Fruit fly (Drosophila melanogaster) whole organism, embryonic: ENCODE measurements around the gene CG46465.

Experiments used
- Atf3 ChIP-seq: fragments of 200-800 bp; sonication (Bioruptor generic); optimal IDR thresholded peaks from 3 replicates; lab custom pipeline; 2016; ENCODE audit warnings: missing biosample characterization, missing genetic modification characterization
- CG11085 ChIP-seq: fragments of 200-800 bp; sonication (Bioruptor generic); IDR thresholded peaks from 2 replicates; pipeline ENCODE4 v1.3.6; 2022; ENCODE audit warnings: missing biosample characterization, missing genetic modification characterization
- CG11093 ChIP-seq: fragments of 200-800 bp; sonication (Bioruptor generic); IDR thresholded peaks from 3 replicates; pipeline ENCODE4 v1.3.6; 2022; ENCODE audit warnings: missing biosample characterization, missing genetic modification characterization
- CG1233 ChIP-seq: fragments of 200-800 bp; sonication (Bioruptor generic); optimal IDR thresholded peaks from 4 replicates; lab custom pipeline; 2018; ENCODE audit warnings: missing biosample characterization, mild to moderate bottlenecking, missing genetic modification characterization
- CG13624 ChIP-seq: fragments of 200-800 bp; sonication (Bioruptor generic); optimal IDR thresholded peaks from 2 replicates; lab custom pipeline; 2016; ENCODE audit warnings: missing biosample characterization, missing genetic modification characterization
- CG15479 ChIP-seq: fragments of 200-800 bp; sonication (Bioruptor generic); optimal IDR thresholded peaks from 3 replicates; lab custom pipeline; 2019; ENCODE audit warnings: missing biosample characterization, mild to moderate bottlenecking, missing genetic modification characterization, moderate library complexity
- CG15696 ChIP-seq: fragments of 200-800 bp; sonication (Bioruptor generic); optimal IDR thresholded peaks from 2 replicates; lab custom pipeline; 2019; ENCODE audit warnings: missing biosample characterization, mild to moderate bottlenecking, missing genetic modification characterization, moderate library complexity
- CG17802 ChIP-seq: fragments of 200-800 bp; sonication (Bioruptor generic); optimal IDR thresholded peaks from 2 replicates; lab custom pipeline; 2018; ENCODE audit warnings: missing biosample characterization, mild to moderate bottlenecking, missing genetic modification characterization, moderate library complexity
- CG1792 ChIP-seq: fragments of 200-800 bp; sonication (Bioruptor generic); optimal IDR thresholded peaks from 2 replicates; lab custom pipeline; 2016; ENCODE audit warnings: missing biosample characterization, missing genetic modification characterization
- CG1832 ChIP-seq: fragments of 200-800 bp; sonication (Bioruptor generic); optimal IDR thresholded peaks from 2 replicates; lab custom pipeline; 2017; ENCODE audit warnings: missing biosample characterization, mild to moderate bottlenecking, missing genetic modification characterization, inconsistent platforms
- CG2202 ChIP-seq: fragments of 200-800 bp; sonication (Bioruptor generic); optimal IDR thresholded peaks from 2 replicates; lab custom pipeline; 2018; ENCODE audit warnings: missing biosample characterization, mild to moderate bottlenecking, missing genetic modification characterization
- CG2889 ChIP-seq: fragments of 200-800 bp; sonication (Bioruptor generic); IDR thresholded peaks from 3 replicates; pipeline ENCODE4 v1.3.6; 2022; ENCODE audit warnings: missing biosample characterization, missing genetic modification characterization
- CG34224 ChIP-seq: fragments of 200-800 bp; sonication (Bioruptor generic); IDR thresholded peaks from 3 replicates; pipeline ENCODE4 v1.3.6; 2022; ENCODE audit warnings: missing biosample characterization, missing genetic modification characterization; ENCODE audit not compliant: partially characterized antibody
- CG4282 ChIP-seq: fragments of 200-800 bp; sonication (Bioruptor generic); optimal IDR thresholded peaks from 2 replicates; lab custom pipeline; 2016; ENCODE audit warnings: missing biosample characterization, missing genetic modification characterization
- CG6854 ChIP-seq: fragments of 200-800 bp; sonication (Bioruptor generic); optimal IDR thresholded peaks from 3 replicates; lab custom pipeline; 2017; ENCODE audit warnings: missing biosample characterization, mild to moderate bottlenecking, missing genetic modification characterization
- CG7963 ChIP-seq: fragments of 200-800 bp; sonication (Bioruptor generic); IDR thresholded peaks from 3 replicates; pipeline ENCODE4 v1.3.6; 2022; ENCODE audit warnings: missing biosample characterization, missing genetic modification characterization; ENCODE audit not compliant: partially characterized antibody
- CHES-1-like ChIP-seq: fragments of 200-800 bp; sonication (Bioruptor generic); optimal IDR thresholded peaks from 2 replicates; lab custom pipeline; 2016; ENCODE audit warnings: missing biosample characterization, missing genetic modification characterization
- Chrac-16 ChIP-seq: fragments of 200-800 bp; sonication (Bioruptor generic); optimal IDR thresholded peaks from 3 replicates; lab custom pipeline; 2016; ENCODE audit warnings: missing biosample characterization, missing genetic modification characterization
- D19A ChIP-seq: fragments of 200-800 bp; optimal IDR thresholded peaks from 3 replicates; lab custom pipeline; 2019; ENCODE audit warnings: missing biosample characterization, mild to moderate bottlenecking, missing genetic modification characterization, moderate library complexity
- Dbx ChIP-seq: fragments of 200-800 bp; sonication (Bioruptor generic); IDR thresholded peaks from 3 replicates; pipeline ENCODE4 v1.3.6; 2022; ENCODE audit warnings: missing biosample characterization, missing genetic modification characterization
- Dfd ChIP-seq, 2 experiments: fragments of >200 bp; optimal IDR thresholded peaks; 2 replicates each; lab custom pipeline; 2017; ENCODE audit warnings: missing biosample characterization in 2 of 2, missing genetic modification characterization in 2 of 2
- GATAe ChIP-seq: fragments of 200-800 bp; sonication (Bioruptor generic); conservative IDR thresholded peaks from 2 replicates; pipeline ENCODE4 v1.3.6; 2022; ENCODE audit warnings: missing biosample characterization, missing genetic modification characterization
- Gug ChIP-seq: fragments of 200-800 bp; sonication (Bioruptor generic); IDR thresholded peaks from 4 replicates; pipeline ENCODE4 v1.3.6; 2022; ENCODE audit warnings: missing biosample characterization, missing genetic modification characterization
- HLH4C ChIP-seq: fragments of 200-800 bp; sonication (Bioruptor generic); IDR thresholded peaks from 3 replicates; pipeline ENCODE4 v1.3.6; 2022; ENCODE audit warnings: missing biosample characterization, missing genetic modification characterization; ENCODE audit not compliant: partially characterized antibody
- MBD-R2 ChIP-seq: fragments of 200-800 bp; sonication (Bioruptor generic); IDR thresholded peaks from 2 replicates; pipeline ENCODE4 v1.3.6; 2022; ENCODE audit warnings: missing biosample characterization, missing genetic modification characterization
- Mrtf ChIP-seq: fragments of 200-800 bp; sonication (Bioruptor generic); IDR thresholded peaks from 3 replicates; pipeline ENCODE4 v1.3.6; 2022; ENCODE audit warnings: missing biosample characterization, missing genetic modification characterization
- Nf-YB ChIP-seq: fragments of 200-800 bp; sonication (Bioruptor generic); optimal IDR thresholded peaks from 3 replicates; lab custom pipeline; 2019; ENCODE audit warnings: missing biosample characterization, mild to moderate bottlenecking, missing genetic modification characterization, moderate library complexity
- Oaz ChIP-seq: fragments of 200-800 bp; sonication (Bioruptor generic); IDR thresholded peaks from 2 replicates; pipeline ENCODE4 v1.3.6; 2022; ENCODE audit warnings: missing biosample characterization, missing genetic modification characterization
- Rfx ChIP-seq: fragments of 200-800 bp; sonication (Bioruptor generic); IDR thresholded peaks from 2 replicates; pipeline ENCODE4 v1.3.6; 2022; ENCODE audit warnings: missing biosample characterization, missing genetic modification characterization
- YL-1 ChIP-seq: fragments of 200-800 bp; sonication (Bioruptor generic); optimal IDR thresholded peaks from 3 replicates; lab custom pipeline; 2017; ENCODE audit warnings: missing biosample characterization, mild to moderate bottlenecking, missing genetic modification characterization
- bigmax ChIP-seq: fragments of 200-800 bp; sonication (Bioruptor generic); optimal IDR thresholded peaks from 2 replicates; lab custom pipeline; 2018; ENCODE audit warnings: missing biosample characterization, mild to moderate bottlenecking, missing genetic modification characterization
- caup ChIP-seq: fragments of 200-800 bp; sonication (Bioruptor generic); optimal IDR thresholded peaks from 3 replicates; lab custom pipeline; 2017; ENCODE audit warnings: missing biosample characterization, mild to moderate bottlenecking, missing genetic modification characterization, moderate library complexity; ENCODE audit not compliant: severe bottlenecking
- corto ChIP-seq: fragments of 200-800 bp; sonication (Bioruptor generic); optimal IDR thresholded peaks from 2 replicates; lab custom pipeline; 2016; ENCODE audit warnings: missing biosample characterization, mild to moderate bottlenecking, missing genetic modification characterization, moderate library complexity
- emc ChIP-seq: fragments of 200-800 bp; sonication (Bioruptor generic); optimal IDR thresholded peaks from 2 replicates; lab custom pipeline; 2016; ENCODE audit warnings: missing biosample characterization, missing genetic modification characterization
- fd3F ChIP-seq: fragments of 200-800 bp; sonication (Bioruptor generic); optimal IDR thresholded peaks from 2 replicates; lab custom pipeline; 2018; ENCODE audit warnings: missing biosample characterization, mild to moderate bottlenecking, missing genetic modification characterization, moderate library complexity
- gcm2 ChIP-seq: fragments of 200-800 bp; sonication (Bioruptor generic); optimal IDR thresholded peaks from 2 replicates; lab custom pipeline; 2016; ENCODE audit warnings: missing biosample characterization, missing genetic modification characterization
- gsb-n ChIP-seq: fragments of 200-800 bp; sonication (Bioruptor generic); optimal IDR thresholded peaks from 3 replicates; lab custom pipeline; 2018; ENCODE audit warnings: missing biosample characterization, mild to moderate bottlenecking, missing genetic modification characterization
- hkb ChIP-seq, 2 experiments: fragments of 200-800 bp in 1 of 2; fragments of >200 bp in 1 of 2; sonication (Bioruptor generic) in 1 of 2; IDR thresholded peaks in 1 of 2; optimal IDR thresholded peaks in 1 of 2; 2 replicates each; pipeline versions ENCODE4 v1.3.6 to Lab custom; 2017 to 2022; ENCODE audit warnings: missing biosample characterization in 1 of 2, missing genetic modification characterization in 1 of 2
- lbe ChIP-seq: fragments of 200-800 bp; sonication (Bioruptor generic); optimal IDR thresholded peaks from 2 replicates; lab custom pipeline; 2016; ENCODE audit warnings: missing biosample characterization, mild to moderate bottlenecking, missing genetic modification characterization
- lola ChIP-seq, 3 experiments: fragments of >200 bp in 2 of 3; fragments of 200-800 bp in 1 of 3; sonication (Bioruptor generic) in 1 of 3; optimal IDR thresholded peaks; 2 replicates each; lab custom pipeline; 2017 to 2019; ENCODE audit warnings: missing biosample characterization in 3 of 3, missing genetic modification characterization in 3 of 3, mild to moderate bottlenecking in 1 of 3, moderate library complexity in 1 of 3
- pita ChIP-seq: fragments of 200-800 bp; sonication (Bioruptor generic); optimal IDR thresholded peaks from 2 replicates; lab custom pipeline; 2017; ENCODE audit warnings: missing biosample characterization, mild to moderate bottlenecking, missing genetic modification characterization
- ranshi ChIP-seq: fragments of 200-800 bp; sonication (Bioruptor generic); IDR thresholded peaks from 2 replicates; pipeline ENCODE4 v1.3.6; 2022; ENCODE audit warnings: missing biosample characterization, missing genetic modification characterization
- row ChIP-seq: fragments of 200-800 bp; sonication (Bioruptor generic); IDR thresholded peaks from 3 replicates; pipeline ENCODE4 v1.3.6; 2022; ENCODE audit warnings: missing biosample characterization, missing genetic modification characterization
- run ChIP-seq: fragments of 200-800 bp; sonication (Bioruptor generic); optimal IDR thresholded peaks from 3 replicates; lab custom pipeline; 2018; ENCODE audit warnings: missing biosample characterization, mild to moderate bottlenecking, missing genetic modification characterization
- sens-2 ChIP-seq: fragments of 200-800 bp; sonication (Bioruptor generic); IDR thresholded peaks from 2 replicates; pipeline ENCODE4 v1.3.6; 2022; ENCODE audit warnings: missing biosample characterization, missing genetic modification characterization
- so ChIP-seq: fragments of 200-800 bp; sonication (Bioruptor generic); IDR thresholded peaks from 3 replicates; pipeline ENCODE4 v1.3.6; 2022; ENCODE audit warnings: missing biosample characterization, missing genetic modification characterization
- wor ChIP-seq: fragments of 200-800 bp; sonication (Bioruptor generic); IDR thresholded peaks from 2 replicates; pipeline ENCODE4 v1.3.6; 2022; ENCODE audit warnings: missing biosample characterization, missing genetic modification characterization
- z ChIP-seq: fragments of 200-800 bp; sonication (Bioruptor generic); IDR thresholded peaks from 3 replicates; pipeline ENCODE4 v1.3.6; 2022; ENCODE audit warnings: missing biosample characterization, missing genetic modification characterization

CG46465 gene

DNA sequence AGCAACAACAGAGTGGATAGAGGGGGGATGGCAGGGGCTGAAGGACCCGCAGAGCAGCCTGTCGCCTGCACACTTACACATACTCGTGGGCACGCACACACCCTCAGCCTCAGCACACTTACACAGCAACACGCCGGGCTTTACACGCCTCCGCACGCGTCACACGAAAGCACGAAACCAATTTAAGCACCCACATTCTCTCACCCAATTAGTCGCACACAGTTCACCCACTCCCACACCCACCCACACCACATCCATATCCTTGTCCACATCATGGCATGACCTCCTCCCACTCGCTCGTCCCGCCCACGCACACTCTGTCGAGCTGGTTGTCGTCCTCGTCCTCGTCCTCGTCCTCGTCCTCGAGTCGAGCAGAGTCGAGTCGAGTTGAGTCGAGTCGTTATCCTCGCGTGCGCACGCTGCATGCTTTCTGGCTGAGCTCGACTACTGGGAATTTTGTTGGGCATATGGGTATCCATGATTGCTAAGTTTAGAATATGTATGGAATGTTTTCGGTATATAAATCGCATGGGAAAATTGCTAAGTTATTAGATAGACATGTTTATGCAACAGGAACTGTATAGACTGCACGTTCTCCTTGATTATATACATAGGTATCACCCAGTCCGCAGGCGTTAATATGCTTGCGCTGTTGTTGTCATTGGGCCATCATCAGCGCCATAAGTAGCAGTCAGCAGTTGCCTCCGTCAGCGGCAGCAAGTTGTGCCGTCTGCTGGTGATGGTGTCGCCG, 19.8 kb downstream of the CG46465 start (continued):
- peak; percentile 53 for TF ChIP-seq Nf-YB
- no peak for TF ChIP-seq HLH4C
- TF ChIP-seq ranshi (GFP tag; lab: Robert Waterston, UW), result peak; percentile 81
- TF ChIP-seq fd3F (GFP tag; lab: Kevin White, UChicago), result peak; percentile 79
- no peak for TF ChIP-seq CG15479
- TF ChIP-seq CG13624 (GFP tag; lab: Kevin White, UChicago), result peak; percentile 85
- TF ChIP-seq CG17802 (tag; lab: Kevin White, UChicago), result peak; percentile 27
- TF ChIP-seq emc (GFP tag; lab: Kevin White, UChicago), result peak; percentile 44
- peak; percentile 8 for TF ChIP-seq gcm2 (GFP tag; lab: Kevin White, UChicago)
- peak; percentile 84 for TF ChIP-seq Dbx
- TF ChIP-seq z, result no peak
- peak; percentile 84 for TF ChIP-seq CG11093 (GFP tag; lab: Robert Waterston, UW)
- peak; percentile 5 for TF ChIP-seq CG2202 (tag; lab: Kevin White, UChicago)
- peak; percentile 63 for TF ChIP-seq Chrac-16 (GFP tag; lab: Kevin White, UChicago)
- peak; percentile 74 for TF ChIP-seq wor
- TF ChIP-seq row (GFP tag; lab: Robert Waterston, UW), result peak; percentile 95
- TF ChIP-seq lola (GFP tag; optimal IDR thresholded peaks at IDR 0.05; lab: Kevin White, UChicago), result peak in 1 of 3 experiments; percentile 43
- peak; percentile 74; the same call in 2 of the 3 replicates for TF ChIP-seq CG2889
- 0 out of 2 replicates have a peak, but pooled peaks have one; percentile 15 for TF ChIP-seq GATAe (GFP tag; lab: Robert Waterston, UW)
- no peak for TF ChIP-seq bigmax (GFP tag; lab: Kevin White, UChicago)
- TF ChIP-seq Gug, result peak; percentile 84
- TF ChIP-seq D19A (tag; lab: Kevin White, UChicago), result peak; percentile 69
- peak; percentile 80 for TF ChIP-seq CHES-1-like (GFP tag; lab: Kevin White, UChicago)
- peak; percentile 45 for TF ChIP-seq corto (GFP tag; lab: Kevin White, UChicago)
- no peak for TF ChIP-seq pita (GFP tag; lab: Kevin White, UChicago)
- no peak for TF ChIP-seq CG1832 (GFP tag; lab: Kevin White, UChicago)
- TF ChIP-seq CG1792 (GFP tag; lab: Kevin White, UChicago), result peak; percentile 71
- peak; percentile 69 for TF ChIP-seq CG1233 (GFP tag; lab: Kevin White, UChicago)
- peak; percentile 50; the same call in 1 of the 2 replicates for TF ChIP-seq sens-2 (GFP tag; lab: Robert Waterston, UW)
- TF ChIP-seq CG6854 (GFP tag; lab: Kevin White, UChicago), result peak; percentile 18
- peak; percentile 71; the same call in 2 of the 3 replicates for TF ChIP-seq so (GFP tag; lab: Robert Waterston, UW)
- no peak for TF ChIP-seq lbe
- TF ChIP-seq CG15696 (tag; lab: Kevin White, UChicago), result no peak
- no peak for TF ChIP-seq CG4282 (GFP tag; lab: Kevin White, UChicago)
- TF ChIP-seq hkb (optimal IDR thresholded peaks at IDR 0.05; lab: Kevin White, UChicago), result no peak
- peak; percentile 81 for TF ChIP-seq hkb (GFP tag; IDR thresholded peaks at IDR 0.05; lab: Robert Waterston, UW)
- TF ChIP-seq caup (GFP tag; lab: Kevin White, UChicago), result peak; percentile 82
- no peak for TF ChIP-seq YL-1 (GFP tag; lab: Kevin White, UChicago)
- TF ChIP-seq Rfx, result peak; percentile 89
- TF ChIP-seq CG7963 (GFP tag; lab: Robert Waterston, UW), result no peak
- TF ChIP-seq CG11085, result peak; percentile 75
- TF ChIP-seq MBD-R2 (GFP tag; lab: Robert Waterston, UW), result peak; percentile 41; the same call in 1 of the 2 replicates
- peak; percentile 58 for TF ChIP-seq gsb-n (tag; lab: Kevin White, UChicago)
- TF ChIP-seq Mrtf, result peak; percentile 67
- TF ChIP-seq Atf3, result peak; percentile 61
- peak; percentile 83 for TF ChIP-seq Oaz (GFP tag; lab: Robert Waterston, UW)
- TF ChIP-seq Dfd (GFP tag; optimal IDR thresholded peaks at IDR 0.05; lab: Kevin White, UChicago), result no peak
- TF ChIP-seq CG34224 (GFP tag; lab: Robert Waterston, UW), result no peak
- peak; percentile 33 for TF ChIP-seq run
